Comparison of ENCODE assay signal across 1 fruit fly cellular context in the genomic region with DNA sequence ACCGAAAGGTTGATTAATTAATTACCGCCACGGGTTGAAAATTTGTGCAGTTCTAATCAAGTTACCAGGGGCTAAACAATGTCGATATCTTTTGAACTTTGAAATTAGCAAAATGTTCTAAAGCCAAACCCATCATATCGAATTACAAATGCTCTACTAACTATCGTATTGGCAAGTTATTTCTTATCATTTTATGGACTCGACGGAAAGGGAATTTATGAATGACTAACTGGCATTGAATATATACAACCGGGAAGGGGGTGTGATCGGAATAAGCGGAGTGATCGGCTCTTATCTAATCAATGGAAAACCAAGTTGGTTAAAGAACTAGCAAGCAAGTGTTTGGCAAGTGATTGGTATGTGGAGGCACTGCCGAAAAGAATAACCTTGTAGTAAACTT.
TF ChIP-seq lines count a peak whose summit lies in the region.

No protein-coding gene starts in this region.

TF ChIP-seq in whole organism, embryonic, 481 proteins besides CTCF, POLR2A, EP300 and RAD21 (continued from another document and continues in another):
- no peak for TF ChIP-seq CG16813 (GFP tag; IDR thresholded peaks at IDR 0.05; lab: Robert Waterston, UW; ENCODE audit: partially characterized antibody)
- no peak for TF ChIP-seq CG2889 (GFP tag; IDR thresholded peaks at IDR 0.05; lab: Robert Waterston, UW)
- TF ChIP-seq grau (tag; optimal IDR thresholded peaks at IDR 0.05; lab: Kevin White, UChicago) = peak; percentile 15
- TF ChIP-seq ci (GFP tag; IDR thresholded peaks at IDR 0.05; lab: Robert Waterston, UW) = no peak
- no peak for TF ChIP-seq esg (GFP tag; conservative IDR thresholded peaks at IDR 0.05; lab: Robert Waterston, UW)
- no peak for TF ChIP-seq wek (GFP tag; optimal IDR thresholded peaks at IDR 0.05; lab: Kevin White, UChicago)
- TF ChIP-seq pita (GFP tag; optimal IDR thresholded peaks at IDR 0.05; lab: Kevin White, UChicago) = no peak
- no peak for TF ChIP-seq CG6854 (GFP tag; optimal IDR thresholded peaks at IDR 0.05; lab: Kevin White, UChicago)
- peak; percentile 30 for TF ChIP-seq CG13296 (GFP tag; optimal IDR thresholded peaks at IDR 0.05; lab: Kevin White, UChicago)
- peak; percentile 7 for TF ChIP-seq Dek (tag; optimal IDR thresholded peaks at IDR 0.05; lab: Kevin White, UChicago)
- no peak for TF ChIP-seq CG17186 (GFP tag; optimal IDR thresholded peaks at IDR 0.05; lab: Kevin White, UChicago)
- TF ChIP-seq CG14441 (GFP tag; IDR thresholded peaks at IDR 0.05; lab: Robert Waterston, UW) = no peak
- peak; percentile 75 for TF ChIP-seq sug (tag; optimal IDR thresholded peaks at IDR 0.05; lab: Kevin White, UChicago)
- TF ChIP-seq CG6791 (GFP tag; IDR thresholded peaks at IDR 0.05; lab: Robert Waterston, UW; ENCODE audit: partially characterized antibody) = no peak
- no peak for TF ChIP-seq Doc3 (GFP tag; IDR thresholded peaks at IDR 0.05; lab: Robert Waterston, UW; ENCODE audit: partially characterized antibody)
- no peak for TF ChIP-seq abd-A (tag; optimal IDR thresholded peaks at IDR 0.05; lab: Kevin White, UChicago)
- no peak for TF ChIP-seq CG30403 (GFP tag; optimal IDR thresholded peaks at IDR 0.05; lab: Kevin White, UChicago)
- TF ChIP-seq CG17568 (GFP tag; optimal IDR thresholded peaks at IDR 0.05; lab: Kevin White, UChicago) = no peak
- peak in 1 of 2 experiments; percentile 32 for TF ChIP-seq Pdp1 (GFP tag; optimal IDR thresholded peaks at IDR 0.05; lab: Kevin White, UChicago)
- peak; percentile 60 for TF ChIP-seq gro (GFP tag; optimal IDR thresholded peaks at IDR 0.05; lab: Kevin White, UChicago)
- TF ChIP-seq bowl (GFP tag; IDR thresholded peaks at IDR 0.05; lab: Robert Waterston, UW) = no peak
- TF ChIP-seq pan (optimal IDR thresholded peaks at IDR 0.05; lab: Kevin White, UChicago) = no peak
- no peak for TF ChIP-seq pan (GFP tag; optimal IDR thresholded peaks at IDR 0.05 in 1 of 2, IDR thresholded peaks at IDR 0.05 in 1 of 2)
- peak; percentile 69 for TF ChIP-seq Rfx (GFP tag; IDR thresholded peaks at IDR 0.05; lab: Robert Waterston, UW)
- no peak for TF ChIP-seq tll (GFP tag; optimal IDR thresholded peaks at IDR 0.05; lab: Kevin White, UChicago)
- peak; percentile 34 for TF ChIP-seq Hmr (GFP tag; optimal IDR thresholded peaks at IDR 0.05; lab: Kevin White, UChicago)
- peak; percentile 22 for TF ChIP-seq CG1603 (tag; optimal IDR thresholded peaks at IDR 0.05; lab: Kevin White, UChicago)
- TF ChIP-seq seq (GFP tag; IDR thresholded peaks at IDR 0.05; lab: Robert Waterston, UW) = no peak
- no peak for TF ChIP-seq tx (GFP tag; optimal IDR thresholded peaks at IDR 0.05; lab: Kevin White, UChicago)
- TF ChIP-seq so (GFP tag; IDR thresholded peaks at IDR 0.05; lab: Robert Waterston, UW) = no peak
- no peak for TF ChIP-seq cas (GFP tag; IDR thresholded peaks at IDR 0.05; lab: Robert Waterston, UW)
- no peak for TF ChIP-seq tap (tag; optimal IDR thresholded peaks at IDR 0.05; lab: Kevin White, UChicago)
- no peak for TF ChIP-seq C15 (GFP tag; IDR thresholded peaks at IDR 0.05; lab: Robert Waterston, UW)
- no peak for TF ChIP-seq NC2α (GFP tag; optimal IDR thresholded peaks at IDR 0.05; lab: Kevin White, UChicago)
- no peak for TF ChIP-seq Blimp-1 (GFP tag; optimal IDR thresholded peaks at IDR 0.05; lab: Kevin White, UChicago)
- TF ChIP-seq CG17802 (tag; optimal IDR thresholded peaks at IDR 0.05; lab: Kevin White, UChicago) = no peak
- TF ChIP-seq zfh2 (GFP tag; optimal IDR thresholded peaks at IDR 0.05; lab: Kevin White, UChicago) = no peak
- no peak for TF ChIP-seq CG8478 (optimal IDR thresholded peaks at IDR 0.05; lab: Kevin White, UChicago)
- no peak for TF ChIP-seq ap (GFP tag; IDR thresholded peaks at IDR 0.05; lab: Robert Waterston, UW)
- TF ChIP-seq Fer1 (GFP tag; optimal IDR thresholded peaks at IDR 0.05; lab: Kevin White, UChicago) = peak; percentile 32
- TF ChIP-seq CG4282 (GFP tag; optimal IDR thresholded peaks at IDR 0.05; lab: Kevin White, UChicago) = no peak
- no peak for TF ChIP-seq chif (GFP tag; optimal IDR thresholded peaks at IDR 0.05; lab: Kevin White, UChicago)
- TF ChIP-seq zen (tag; optimal IDR thresholded peaks at IDR 0.05; lab: Kevin White, UChicago) = no peak
- TF ChIP-seq Ssrp (tag; optimal IDR thresholded peaks at IDR 0.05; lab: Kevin White, UChicago) = no peak
- TF ChIP-seq CG12299 (tag; optimal IDR thresholded peaks at IDR 0.05; lab: Kevin White, UChicago) = no peak
- no peak for TF ChIP-seq Mes4 (GFP tag; optimal IDR thresholded peaks at IDR 0.05; lab: Kevin White, UChicago)
- no peak for TF ChIP-seq CG8388 (GFP tag; optimal IDR thresholded peaks at IDR 0.05; lab: Kevin White, UChicago)
- no peak for TF ChIP-seq run (tag; optimal IDR thresholded peaks at IDR 0.05; lab: Kevin White, UChicago)
- TF ChIP-seq CG6765 (GFP tag; optimal IDR thresholded peaks at IDR 0.05; lab: Kevin White, UChicago) = no peak
- TF ChIP-seq Meics (GFP tag; optimal IDR thresholded peaks at IDR 0.05; lab: Kevin White, UChicago) = peak; percentile 31
- TF ChIP-seq D19A (tag; optimal IDR thresholded peaks at IDR 0.05; lab: Kevin White, UChicago) = peak; percentile 96
- no peak for TF ChIP-seq CG5953 (GFP tag; IDR thresholded peaks at IDR 0.05; lab: Robert Waterston, UW)
- peak; percentile 10 for TF ChIP-seq CG12155 (GFP tag; optimal IDR thresholded peaks at IDR 0.05; lab: Kevin White, UChicago)
- no peak for TF ChIP-seq Sin3A (optimal IDR thresholded peaks at IDR 0.05; lab: Kevin White, UChicago)
- TF ChIP-seq CG4820 (GFP tag; optimal IDR thresholded peaks at IDR 0.05; lab: Kevin White, UChicago) = no peak
- TF ChIP-seq Nf-YA (GFP tag; IDR thresholded peaks at IDR 0.05; lab: Robert Waterston, UW) = no peak
- no peak for TF ChIP-seq Doc2 (GFP tag; IDR thresholded peaks at IDR 0.05; lab: Robert Waterston, UW)
- TF ChIP-seq pho (GFP tag; optimal IDR thresholded peaks at IDR 0.05; lab: Kevin White, UChicago) = no peak
- TF ChIP-seq CG17612 (GFP tag; IDR thresholded peaks at IDR 0.05; lab: Robert Waterston, UW) = no peak
- TF ChIP-seq CG9932 (GFP tag; IDR thresholded peaks at IDR 0.05; lab: Robert Waterston, UW) = no peak
- no peak for TF ChIP-seq gce (GFP tag; IDR thresholded peaks at IDR 0.05; lab: Robert Waterston, UW)
- peak; percentile 59 for TF ChIP-seq cwo (GFP tag; optimal IDR thresholded peaks at IDR 0.05; lab: Kevin White, UChicago)
- TF ChIP-seq fd102C (GFP tag; optimal IDR thresholded peaks at IDR 0.05; lab: Kevin White, UChicago) = no peak
- TF ChIP-seq CG32532 (GFP tag; IDR thresholded peaks at IDR 0.05; lab: Robert Waterston, UW) = peak; percentile 48; the same call in 1 of the 2 replicates
- no peak for TF ChIP-seq HLH54F (GFP tag; optimal IDR thresholded peaks at IDR 0.05; lab: Kevin White, UChicago)
- TF ChIP-seq CG11093 (GFP tag; IDR thresholded peaks at IDR 0.05; lab: Robert Waterston, UW) = 0 out of 3 replicates have a peak, but pooled peaks have one; percentile 14
- TF ChIP-seq sens (GFP tag; lab: Kevin White, UChicago) = no peak
- no peak for TF ChIP-seq CG12104 (GFP tag; optimal IDR thresholded peaks at IDR 0.05; lab: Kevin White, UChicago)
- TF ChIP-seq CG12942 (GFP tag; optimal IDR thresholded peaks at IDR 0.05; lab: Kevin White, UChicago) = no peak
- no peak for TF ChIP-seq MESR4 (GFP tag; optimal IDR thresholded peaks at IDR 0.05; lab: Kevin White, UChicago)
- TF ChIP-seq sd (tag; optimal IDR thresholded peaks at IDR 0.05; lab: Kevin White, UChicago) = peak; percentile 92
- no peak for TF ChIP-seq jumu (GFP tag; optimal IDR thresholded peaks at IDR 0.05; lab: Kevin White, UChicago)
- TF ChIP-seq odd (GFP tag; optimal IDR thresholded peaks at IDR 0.05; lab: Kevin White, UChicago) = no peak
- peak; percentile 84 for TF ChIP-seq CG34376 (GFP tag; optimal IDR thresholded peaks at IDR 0.05; lab: Kevin White, UChicago)
- no peak for TF ChIP-seq CG10979 (tag; optimal IDR thresholded peaks at IDR 0.05; lab: Kevin White, UChicago)
- TF ChIP-seq slou (GFP tag; optimal IDR thresholded peaks at IDR 0.05; lab: Kevin White, UChicago) = no peak
- TF ChIP-seq CG9437 (GFP tag; optimal IDR thresholded peaks at IDR 0.05; lab: Kevin White, UChicago) = no peak
- no peak for TF ChIP-seq Ets97D (GFP tag; optimal IDR thresholded peaks at IDR 0.05; lab: Kevin White, UChicago)
- no peak for TF ChIP-seq Kr (GFP tag; optimal IDR thresholded peaks at IDR 0.05; lab: Kevin White, UChicago)
- TF ChIP-seq CG16779 (GFP tag; IDR thresholded peaks at IDR 0.05; lab: Robert Waterston, UW) = no peak
- no peak for TF ChIP-seq NK7.1 (GFP tag; optimal IDR thresholded peaks at IDR 0.05; lab: Kevin White, UChicago)
- TF ChIP-seq CG18764 (GFP tag; optimal IDR thresholded peaks at IDR 0.05; lab: Kevin White, UChicago) = no peak
- TF ChIP-seq CG8924 (tag; optimal IDR thresholded peaks at IDR 0.05; lab: Kevin White, UChicago) = no peak
- no peak for TF ChIP-seq fu2 (GFP tag; optimal IDR thresholded peaks at IDR 0.05; lab: Kevin White, UChicago)
- no peak for TF ChIP-seq dysf (GFP tag; IDR thresholded peaks at IDR 0.05; lab: Robert Waterston, UW)
- no peak for TF ChIP-seq dm (GFP tag; optimal IDR thresholded peaks at IDR 0.05; lab: Kevin White, UChicago)
- no peak for TF ChIP-seq ham (GFP tag; IDR thresholded peaks at IDR 0.05; lab: Robert Waterston, UW)
- no peak for TF ChIP-seq fd3F (GFP tag; optimal IDR thresholded peaks at IDR 0.05; lab: Kevin White, UChicago)
- TF ChIP-seq CG15696 (tag; optimal IDR thresholded peaks at IDR 0.05; lab: Kevin White, UChicago) = no peak
- TF ChIP-seq Antp (GFP tag; optimal IDR thresholded peaks at IDR 0.05; lab: Kevin White, UChicago) = no peak
- peak; percentile 8 for TF ChIP-seq CG12071 (GFP tag; optimal IDR thresholded peaks at IDR 0.05; lab: Kevin White, UChicago)
- TF ChIP-seq CG30431 (GFP tag; optimal IDR thresholded peaks at IDR 0.05; lab: Kevin White, UChicago) = no peak
- no peak for TF ChIP-seq CoRest (tag; optimal IDR thresholded peaks at IDR 0.05; lab: Kevin White, UChicago)
- 0 out of 2 replicates have a peak, but pooled peaks have one; percentile 13 for TF ChIP-seq Ptx1 (GFP tag; IDR thresholded peaks at IDR 0.05; lab: Robert Waterston, UW)
- no peak for TF ChIP-seq sisA (GFP tag; IDR thresholded peaks at IDR 0.05; lab: Robert Waterston, UW)
- TF ChIP-seq Drgx (GFP tag; IDR thresholded peaks at IDR 0.05; lab: Robert Waterston, UW) = no peak
- no peak for TF ChIP-seq Mad (GFP tag; optimal IDR thresholded peaks at IDR 0.05; lab: Kevin White, UChicago)
- no peak for TF ChIP-seq cato (GFP tag; optimal IDR thresholded peaks at IDR 0.05; lab: Kevin White, UChicago; ENCODE audit: borderline replicate concordance)
- TF ChIP-seq hbn (GFP tag; IDR thresholded peaks at IDR 0.05; lab: Robert Waterston, UW; ENCODE audit: partially characterized antibody) = no peak
- no peak for TF ChIP-seq Ravus (GFP tag; IDR thresholded peaks at IDR 0.05; lab: Robert Waterston, UW)
- no peak for TF ChIP-seq CG13287 (GFP tag; IDR thresholded peaks at IDR 0.05; lab: Robert Waterston, UW; ENCODE audit: partially characterized antibody)
- peak; percentile 14 for TF ChIP-seq CG7839 (tag; optimal IDR thresholded peaks at IDR 0.05; lab: Kevin White, UChicago)
- no peak for TF ChIP-seq z (GFP tag; IDR thresholded peaks at IDR 0.05; lab: Robert Waterston, UW)
- TF ChIP-seq Dip2 (GFP tag; IDR thresholded peaks at IDR 0.05; lab: Robert Waterston, UW) = no peak
- no peak for TF ChIP-seq CG2199 (GFP tag; IDR thresholded peaks at IDR 0.05; lab: Robert Waterston, UW)
- TF ChIP-seq dan (GFP tag; IDR thresholded peaks at IDR 0.05; lab: Robert Waterston, UW) = no peak
- TF ChIP-seq HmgZ (tag; optimal IDR thresholded peaks at IDR 0.05; lab: Kevin White, UChicago) = peak; percentile 57
- TF ChIP-seq CG18599 (GFP tag; optimal IDR thresholded peaks at IDR 0.05; lab: Kevin White, UChicago) = peak; percentile 67
- TF ChIP-seq klu (GFP tag; IDR thresholded peaks at IDR 0.05; lab: Robert Waterston, UW) = no peak
- no peak for TF ChIP-seq nom (GFP tag; optimal IDR thresholded peaks at IDR 0.05; lab: Kevin White, UChicago)
- TF ChIP-seq CG8765 (GFP tag; IDR thresholded peaks at IDR 0.05; lab: Robert Waterston, UW) = no peak
- no peak for TF ChIP-seq Myb (GFP tag; optimal IDR thresholded peaks at IDR 0.05; lab: Kevin White, UChicago)
- no peak for TF ChIP-seq Chrac-16 (GFP tag; optimal IDR thresholded peaks at IDR 0.05; lab: Kevin White, UChicago)
- no peak for TF ChIP-seq tin (GFP tag; optimal IDR thresholded peaks at IDR 0.05; lab: Kevin White, UChicago)
- TF ChIP-seq ac (GFP tag; optimal IDR thresholded peaks at IDR 0.05; lab: Kevin White, UChicago) = no peak
- peak; percentile 26 for TF ChIP-seq CG6813 (GFP tag; optimal IDR thresholded peaks at IDR 0.05; lab: Kevin White, UChicago)
- no peak for TF ChIP-seq CG14965 (GFP tag; optimal IDR thresholded peaks at IDR 0.05; lab: Kevin White, UChicago; ENCODE audit: borderline replicate concordance)
- TF ChIP-seq GATAe (GFP tag; conservative IDR thresholded peaks at IDR 0.05; lab: Robert Waterston, UW) = peak; percentile 89
- no peak for TF ChIP-seq pros (GFP tag; optimal IDR thresholded peaks at IDR 0.05; lab: Kevin White, UChicago)
- no peak for TF ChIP-seq Usf (GFP tag; optimal IDR thresholded peaks at IDR 0.05; lab: Kevin White, UChicago)
- TF ChIP-seq CG15514 (GFP tag; optimal IDR thresholded peaks at IDR 0.05; lab: Kevin White, UChicago) = peak; percentile 15
- no peak for TF ChIP-seq Bdp1 (GFP tag; optimal IDR thresholded peaks at IDR 0.05; lab: Kevin White, UChicago)
- no peak for TF ChIP-seq Camta (GFP tag; optimal IDR thresholded peaks at IDR 0.05; lab: Kevin White, UChicago)
- TF ChIP-seq Gsc (GFP tag; IDR thresholded peaks at IDR 0.05; lab: Robert Waterston, UW) = no peak
- peak; percentile 8 for TF ChIP-seq CG12659 (GFP tag; optimal IDR thresholded peaks at IDR 0.05; lab: Kevin White, UChicago)
- no peak for TF ChIP-seq CG12236 (GFP tag; optimal IDR thresholded peaks at IDR 0.05; lab: Kevin White, UChicago)
- TF ChIP-seq Abd-B (GFP tag; optimal IDR thresholded peaks at IDR 0.05; lab: Kevin White, UChicago) = no peak
- no peak for TF ChIP-seq CG1832 (GFP tag; optimal IDR thresholded peaks at IDR 0.05; lab: Kevin White, UChicago)
- TF ChIP-seq en (GFP tag; optimal IDR thresholded peaks at IDR 0.05; lab: Kevin White, UChicago) = no peak
- peak; percentile 42 for TF ChIP-seq CG2678 (tag; optimal IDR thresholded peaks at IDR 0.05; lab: Kevin White, UChicago)
- TF ChIP-seq crol (GFP tag; IDR thresholded peaks at IDR 0.05; lab: Robert Waterston, UW) = peak; percentile 35; the same call in 1 of the 2 replicates
- TF ChIP-seq HHEX (GFP tag; optimal IDR thresholded peaks at IDR 0.05; lab: Kevin White, UChicago) = no peak
- no peak for TF ChIP-seq B-H1 (GFP tag; IDR thresholded peaks at IDR 0.05; lab: Robert Waterston, UW)
- TF ChIP-seq CG7357 (GFP tag; IDR thresholded peaks at IDR 0.05; lab: Robert Waterston, UW) = no peak
